Fruit fly (Drosophila melanogaster) whole organism, embryonic: ENCODE measurements around the gene wge.

ENCODE experiments used
- Adf1 ChIP-seq: fragments of 200-800 bp; sonication (Bioruptor generic); IDR thresholded peaks from 2 replicates; pipeline ENCODE4 v1.3.6; 2022; ENCODE audit warnings: missing biosample characterization, missing genetic modification characterization
- Asciz ChIP-seq: fragments of 200-800 bp; sonication (Bioruptor generic); optimal IDR thresholded peaks from 2 replicates; lab custom pipeline; 2017; ENCODE audit warnings: missing biosample characterization, mild to moderate bottlenecking, missing genetic modification characterization, missing genetic modification reagents
- B-H1 ChIP-seq: fragments of 200-800 bp; sonication (Bioruptor generic); IDR thresholded peaks from 3 replicates; pipeline ENCODE4 v1.3.6; 2022; ENCODE audit warnings: missing biosample characterization, missing genetic modification characterization
- Bdp1 ChIP-seq: fragments of 200-800 bp; sonication (Bioruptor generic); optimal IDR thresholded peaks from 3 replicates; lab custom pipeline; 2016; ENCODE audit warnings: missing biosample characterization, missing genetic modification characterization
- CG10959 ChIP-seq: fragments of 200-800 bp; sonication (Bioruptor generic); IDR thresholded peaks from 2 replicates; pipeline ENCODE4 v1.3.6; 2022; ENCODE audit warnings: missing biosample characterization, missing genetic modification characterization
- CG11560 ChIP-seq: fragments of 200-800 bp; sonication (Bioruptor generic); IDR thresholded peaks from 3 replicates; pipeline ENCODE4 v1.3.6; 2022; ENCODE audit warnings: missing biosample characterization, missing genetic modification characterization
- CG11695 ChIP-seq: fragments of 200-800 bp; sonication (Bioruptor generic); IDR thresholded peaks from 3 replicates; pipeline ENCODE4 v1.3.6; 2022; ENCODE audit warnings: missing biosample characterization, missing genetic modification characterization
- CG13123 ChIP-seq: fragments of 200-800 bp; sonication (Bioruptor generic); optimal IDR thresholded peaks from 2 replicates; lab custom pipeline; 2016; ENCODE audit warnings: missing biosample characterization, missing genetic modification characterization
- CG1603 ChIP-seq: fragments of 200-800 bp; sonication (Bioruptor generic); optimal IDR thresholded peaks from 2 replicates; lab custom pipeline; 2019; ENCODE audit warnings: missing biosample characterization, mild to moderate bottlenecking, missing genetic modification characterization, moderate library complexity
- CG17385 ChIP-seq: fragments of 200-800 bp; sonication (Bioruptor generic); optimal IDR thresholded peaks from 3 replicates; lab custom pipeline; 2018; ENCODE audit warnings: missing biosample characterization, mild to moderate bottlenecking, missing genetic modification characterization
- CG2202 ChIP-seq: fragments of 200-800 bp; sonication (Bioruptor generic); optimal IDR thresholded peaks from 2 replicates; lab custom pipeline; 2018; ENCODE audit warnings: missing biosample characterization, mild to moderate bottlenecking, missing genetic modification characterization
- CG30403 ChIP-seq: fragments of 200-800 bp; sonication (Bioruptor generic); optimal IDR thresholded peaks from 3 replicates; lab custom pipeline; 2016; ENCODE audit warnings: missing biosample characterization, missing genetic modification characterization
- CG3163 ChIP-seq: fragments of 200-800 bp; sonication (Bioruptor generic); optimal IDR thresholded peaks from 3 replicates; lab custom pipeline; 2016; ENCODE audit warnings: missing biosample characterization, missing genetic modification characterization
- CG32767 ChIP-seq: fragments of 200-800 bp; sonication (Bioruptor generic); IDR thresholded peaks from 2 replicates; pipeline ENCODE4 v1.3.6; 2022; ENCODE audit warnings: missing biosample characterization, missing genetic modification characterization
- CG3995 ChIP-seq: fragments of 200-800 bp; sonication (Bioruptor generic); optimal IDR thresholded peaks from 3 replicates; lab custom pipeline; 2016; ENCODE audit warnings: missing biosample characterization, missing genetic modification characterization
- CG4707 ChIP-seq: fragments of 200-800 bp; sonication (Bioruptor generic); optimal IDR thresholded peaks from 2 replicates; lab custom pipeline; 2018; ENCODE audit warnings: missing biosample characterization, mild to moderate bottlenecking, missing genetic modification characterization, moderate library complexity
- CG4730 ChIP-seq: fragments of 200-800 bp; sonication (Bioruptor generic); IDR thresholded peaks from 2 replicates; pipeline ENCODE4 v1.3.6; 2022; ENCODE audit warnings: missing biosample characterization, missing genetic modification characterization
- CG6683 ChIP-seq: fragments of 200-800 bp; sonication (Bioruptor generic); optimal IDR thresholded peaks from 2 replicates; lab custom pipeline; 2017; ENCODE audit warnings: missing biosample characterization, mild to moderate bottlenecking, missing genetic modification characterization, missing genetic modification reagents
- CG7556 ChIP-seq: fragments of 200-800 bp; sonication (Bioruptor generic); optimal IDR thresholded peaks from 2 replicates; lab custom pipeline; 2017; ENCODE audit warnings: missing biosample characterization, mild to moderate bottlenecking, missing genetic modification characterization
- CG8765 ChIP-seq: fragments of 200-800 bp; sonication (Bioruptor generic); IDR thresholded peaks from 2 replicates; pipeline ENCODE4 v1.3.6; 2022; ENCODE audit warnings: missing biosample characterization, missing genetic modification characterization
- D19A ChIP-seq: fragments of 200-800 bp; optimal IDR thresholded peaks from 3 replicates; lab custom pipeline; 2019; ENCODE audit warnings: missing biosample characterization, mild to moderate bottlenecking, missing genetic modification characterization, moderate library complexity
- Dbx ChIP-seq: fragments of 200-800 bp; sonication (Bioruptor generic); IDR thresholded peaks from 3 replicates; pipeline ENCODE4 v1.3.6; 2022; ENCODE audit warnings: missing biosample characterization, missing genetic modification characterization
- Deaf1 ChIP-seq: fragments of 200-800 bp; optimal IDR thresholded peaks from 3 replicates; lab custom pipeline; 2019; ENCODE audit warnings: missing biosample characterization, mild to moderate bottlenecking, missing genetic modification characterization, moderate library complexity
- Elba2 ChIP-seq: fragments of 200-800 bp; sonication (Bioruptor generic); optimal IDR thresholded peaks from 3 replicates; lab custom pipeline; 2016; ENCODE audit warnings: missing biosample characterization, missing genetic modification characterization
- Fer2 ChIP-seq: fragments of 200-800 bp; sonication (Bioruptor generic); optimal IDR thresholded peaks from 2 replicates; lab custom pipeline; 2018; ENCODE audit warnings: missing biosample characterization, mild to moderate bottlenecking, missing genetic modification characterization, moderate library complexity
- Jarid2 ChIP-seq: fragments of 200-800 bp; sonication (Bioruptor generic); optimal IDR thresholded peaks from 3 replicates; lab custom pipeline; 2017; ENCODE audit warnings: mild to moderate bottlenecking, missing biosample characterization, missing genetic modification reagents, missing genetic modification characterization
- MBD-R2 ChIP-seq: fragments of 200-800 bp; sonication (Bioruptor generic); IDR thresholded peaks from 2 replicates; pipeline ENCODE4 v1.3.6; 2022; ENCODE audit warnings: missing biosample characterization, missing genetic modification characterization
- NC2α ChIP-seq: fragments of 200-800 bp; sonication (Bioruptor generic); optimal IDR thresholded peaks from 2 replicates; lab custom pipeline; 2016; ENCODE audit warnings: missing biosample characterization, missing genetic modification characterization
- Rfx ChIP-seq: fragments of 200-800 bp; sonication (Bioruptor generic); IDR thresholded peaks from 2 replicates; pipeline ENCODE4 v1.3.6; 2022; ENCODE audit warnings: missing biosample characterization, missing genetic modification characterization
- Sry-β ChIP-seq: fragments of 200-800 bp; sonication (Bioruptor generic); optimal IDR thresholded peaks from 2 replicates; lab custom pipeline; 2018; ENCODE audit warnings: missing biosample characterization, mild to moderate bottlenecking, missing genetic modification characterization, moderate library complexity
- Taf1 ChIP-seq: fragments of 200-800 bp; sonication (Bioruptor generic); IDR thresholded peaks from 2 replicates; pipeline ENCODE4 v1.3.6; 2022; ENCODE audit warnings: missing biosample characterization, missing genetic modification characterization
- Xrp1 ChIP-seq: fragments of 200-800 bp; sonication (Bioruptor generic); IDR thresholded peaks from 2 replicates; pipeline ENCODE4 v1.3.6; 2022; ENCODE audit warnings: missing biosample characterization, missing genetic modification characterization
- bab2 ChIP-seq: fragments of 200-800 bp; sonication (Bioruptor generic); optimal IDR thresholded peaks from 2 replicates; lab custom pipeline; 2016; ENCODE audit warnings: missing biosample characterization, missing genetic modification characterization
- bcd ChIP-seq: fragments of 200-800 bp; sonication (Bioruptor generic); optimal IDR thresholded peaks from 2 replicates; lab custom pipeline; 2017; ENCODE audit warnings: missing biosample characterization, mild to moderate bottlenecking, missing genetic modification characterization
- bsh ChIP-seq, 2 experiments: fragments of 200-800 bp; sonication (Bioruptor generic); optimal IDR thresholded peaks; 2 replicates each; lab custom pipeline; 2017 to 2018; ENCODE audit warnings: mild to moderate bottlenecking in 2 of 2, missing biosample characterization in 2 of 2, missing genetic modification characterization in 2 of 2, moderate library complexity in 1 of 2
- caup ChIP-seq: fragments of 200-800 bp; sonication (Bioruptor generic); optimal IDR thresholded peaks from 3 replicates; lab custom pipeline; 2017; ENCODE audit warnings: missing biosample characterization, mild to moderate bottlenecking, missing genetic modification characterization, moderate library complexity; ENCODE audit not compliant: severe bottlenecking
- dati ChIP-seq: fragments of 200-800 bp; sonication (Bioruptor generic); IDR thresholded peaks from 2 replicates; pipeline ENCODE4 v1.3.6; 2022; ENCODE audit warnings: missing biosample characterization, missing genetic modification characterization
- dimm ChIP-seq: fragments of 200-800 bp; sonication (Bioruptor generic); IDR thresholded peaks from 2 replicates; pipeline ENCODE4 v1.3.6; 2022; ENCODE audit warnings: missing biosample characterization, missing genetic modification characterization
- disco-r ChIP-seq: fragments of 200-800 bp; sonication (Bioruptor generic); optimal IDR thresholded peaks from 2 replicates; lab custom pipeline; 2016; ENCODE audit warnings: missing biosample characterization, missing genetic modification characterization
- dysf ChIP-seq: fragments of 200-800 bp; sonication (Bioruptor generic); IDR thresholded peaks from 3 replicates; pipeline ENCODE4 v1.3.6; 2022; ENCODE audit warnings: missing biosample characterization, missing genetic modification characterization
- ftz-f1 ChIP-seq: fragments of 200-800 bp; sonication (Bioruptor generic); optimal IDR thresholded peaks from 2 replicates; lab custom pipeline; 2016; ENCODE audit warnings: missing biosample characterization, missing genetic modification characterization
- grau ChIP-seq: fragments of 200-800 bp; optimal IDR thresholded peaks from 3 replicates; lab custom pipeline; 2019; ENCODE audit warnings: missing biosample characterization, mild to moderate bottlenecking, missing genetic modification characterization, moderate library complexity
- grn ChIP-seq: fragments of 200-800 bp; sonication (Bioruptor generic); optimal IDR thresholded peaks from 3 replicates; lab custom pipeline; 2017; ENCODE audit warnings: missing biosample characterization, missing genetic modification characterization
- her ChIP-seq: fragments of 200-800 bp; sonication (Bioruptor generic); optimal IDR thresholded peaks from 2 replicates; lab custom pipeline; 2016; ENCODE audit warnings: missing biosample characterization, missing genetic modification characterization
- nom ChIP-seq: fragments of 200-800 bp; sonication (Bioruptor generic); optimal IDR thresholded peaks from 2 replicates; lab custom pipeline; 2017; ENCODE audit warnings: missing biosample characterization, missing genetic modification characterization, mild to moderate bottlenecking, moderate library complexity, missing genetic modification reagents
- sens ChIP-seq: fragments of 200-800 bp; sonication (Bioruptor generic); peaks from one replicate; lab custom pipeline; 2016; ENCODE audit warnings: missing biosample characterization, missing genetic modification characterization
- seq ChIP-seq: fragments of 200-800 bp; sonication (Bioruptor generic); IDR thresholded peaks from 2 replicates; pipeline ENCODE4 v1.3.6; 2022; ENCODE audit warnings: missing biosample characterization, missing genetic modification characterization
- tll ChIP-seq, 2 experiments: fragments of 200-800 bp in 1 of 2; fragments of >200 bp in 1 of 2; sonication (Bioruptor generic) in 1 of 2; optimal IDR thresholded peaks; 2 replicates each; lab custom pipeline; 2017 to 2019; ENCODE audit warnings: missing biosample characterization in 2 of 2, missing genetic modification characterization in 2 of 2, mild to moderate bottlenecking in 1 of 2, moderate library complexity in 1 of 2
- wek ChIP-seq: fragments of 200-800 bp; sonication (Bioruptor generic); optimal IDR thresholded peaks from 3 replicates; lab custom pipeline; 2018; ENCODE audit warnings: missing biosample characterization, mild to moderate bottlenecking, missing genetic modification characterization, moderate library complexity

Gene wge

DNA sequence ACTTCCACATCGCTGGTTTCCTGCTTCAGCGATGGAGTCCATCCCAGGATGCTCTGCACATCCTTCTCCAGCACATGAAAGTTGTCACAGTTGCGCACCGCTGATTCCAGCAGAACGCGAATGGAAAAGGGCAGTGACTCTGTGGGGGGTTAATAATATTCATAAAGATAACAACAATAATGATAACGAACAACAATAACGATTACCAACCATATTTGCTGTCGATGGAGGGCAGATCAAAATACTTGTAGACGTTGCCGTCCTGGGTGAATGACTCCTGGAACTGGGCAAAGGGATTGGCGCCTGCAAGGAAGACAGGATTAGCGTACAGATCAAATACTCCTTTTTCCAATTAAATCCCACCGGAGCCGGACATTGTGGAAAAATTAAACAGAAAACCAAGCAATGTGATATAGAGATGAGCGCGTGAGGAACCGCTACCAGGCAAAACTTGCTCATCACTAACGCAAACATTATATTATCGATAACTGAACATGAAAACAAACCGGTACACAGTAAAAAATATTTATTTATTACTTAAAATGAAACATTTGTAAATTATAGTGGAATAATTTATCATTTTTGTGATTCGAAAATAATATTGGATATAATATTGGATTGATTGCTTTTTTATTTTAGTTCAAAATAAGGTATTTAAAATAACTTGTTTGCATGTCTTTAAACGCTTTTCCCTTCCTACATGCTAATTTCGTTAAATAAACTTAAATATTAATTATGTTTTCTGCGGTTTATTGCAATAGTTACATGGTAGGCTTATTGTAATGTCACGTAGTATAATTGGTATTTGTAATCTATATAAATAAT is 3.4 kb upstream of the wge start, which contains the start of gene Irp-1A (continued):
- TF ChIP-seq CG3163 (GFP tag; lab: Kevin White, UChicago): no peak
- TF ChIP-seq Fer2 (tag; lab: Kevin White, UChicago): peak; percentile 37
- TF ChIP-seq CG30403 (GFP tag; lab: Kevin White, UChicago): peak; percentile 79
- TF ChIP-seq CG1603: peak; percentile 61
- no peak for TF ChIP-seq CG4707 (GFP tag; lab: Kevin White, UChicago)
- peak; percentile 57 for TF ChIP-seq Deaf1 (tag; lab: Kevin White, UChicago)
- peak; percentile 72; the same call in 2 of the 3 replicates for TF ChIP-seq dysf (GFP tag; lab: Robert Waterston, UW)
- TF ChIP-seq Jarid2 (GFP tag; lab: Kevin White, UChicago): no peak
- TF ChIP-seq CG2202 (tag; lab: Kevin White, UChicago): peak; percentile 39
- peak in 1 of 2 experiments; percentile 83 for TF ChIP-seq bsh (GFP tag; optimal IDR thresholded peaks at IDR 0.05; lab: Kevin White, UChicago)
- no peak for TF ChIP-seq wek (GFP tag; lab: Kevin White, UChicago)
- TF ChIP-seq Adf1 (GFP tag; lab: Robert Waterston, UW): peak; percentile 45; the same call in 1 of the 2 replicates
- TF ChIP-seq Bdp1: peak; percentile 3
- TF ChIP-seq Dbx: peak; percentile 76; the same call in 2 of the 3 replicates
- TF ChIP-seq tll (GFP tag; optimal IDR thresholded peaks at IDR 0.05; lab: Kevin White, UChicago): no peak
- TF ChIP-seq CG13123 (GFP tag; lab: Kevin White, UChicago): peak; percentile 41
- peak; percentile 76 for TF ChIP-seq Xrp1 (GFP tag; lab: Robert Waterston, UW)
- TF ChIP-seq CG3995 (GFP tag; lab: Kevin White, UChicago): peak; percentile 61
- no peak for TF ChIP-seq Elba2
- TF ChIP-seq CG6683 (GFP tag; lab: Kevin White, UChicago): peak; percentile 66
- peak; percentile 82 for TF ChIP-seq MBD-R2
- peak; percentile 55 for TF ChIP-seq bcd
- TF ChIP-seq sens (GFP tag; lab: Kevin White, UChicago): peak; percentile 90
- peak; percentile 81 for TF ChIP-seq CG11695 (GFP tag; lab: Robert Waterston, UW)
- TF ChIP-seq Asciz (GFP tag; lab: Kevin White, UChicago): no peak
- no peak for TF ChIP-seq ftz-f1 (GFP tag; lab: Kevin White, UChicago)
- TF ChIP-seq Taf1 (GFP tag; lab: Robert Waterston, UW): 0 out of 2 replicates have a peak, but pooled peaks have one; percentile 26
- TF ChIP-seq grn (GFP tag; lab: Kevin White, UChicago): no peak
- TF ChIP-seq caup (GFP tag; lab: Kevin White, UChicago): peak; percentile 62
- TF ChIP-seq CG10959: no peak
- peak; percentile 85 for TF ChIP-seq grau (tag; lab: Kevin White, UChicago)
- TF ChIP-seq Rfx (GFP tag; lab: Robert Waterston, UW): peak; percentile 86
- TF ChIP-seq dati (GFP tag; lab: Robert Waterston, UW): no peak
- TF ChIP-seq Sry-β (GFP tag; lab: Kevin White, UChicago): peak; percentile 56
- peak; percentile 3 for TF ChIP-seq bab2 (GFP tag; lab: Kevin White, UChicago)
- peak; percentile 73 for TF ChIP-seq CG17385 (GFP tag; lab: Kevin White, UChicago)
- TF ChIP-seq CG8765 (GFP tag; lab: Robert Waterston, UW): no peak
- no peak for TF ChIP-seq CG11560 (tag; lab: Robert Waterston, UW)
- TF ChIP-seq D19A (tag; lab: Kevin White, UChicago): peak; percentile 78
- no peak for TF ChIP-seq NC2α (GFP tag; lab: Kevin White, UChicago)
- TF ChIP-seq seq (GFP tag; lab: Robert Waterston, UW): no peak
- TF ChIP-seq CG32767 (GFP tag; lab: Robert Waterston, UW): peak; percentile 43
- peak; percentile 77 for TF ChIP-seq CG7556 (GFP tag; lab: Kevin White, UChicago)
- peak; percentile 34 for TF ChIP-seq her
- TF ChIP-seq dimm (GFP tag; lab: Robert Waterston, UW): no peak
- TF ChIP-seq B-H1 (GFP tag; lab: Robert Waterston, UW): peak; percentile 43; the same call in 1 of the 3 replicates
- TF ChIP-seq disco-r (GFP tag; lab: Kevin White, UChicago): no peak
- TF ChIP-seq CG4730 (GFP tag; lab: Robert Waterston, UW): peak; percentile 70
- peak; percentile 35 for TF ChIP-seq nom (GFP tag; lab: Kevin White, UChicago)
